Fruit fly (Drosophila melanogaster) whole organism, embryonic: ENCODE results near the gene MRG15.

Experiments
- B-H2 ChIP-seq: fragments of 200-800 bp; sonication (Bioruptor generic); optimal IDR thresholded peaks from 2 replicates; lab custom pipeline; 2018; ENCODE audit warnings: missing biosample characterization, mild to moderate bottlenecking, missing genetic modification characterization
- CG10274 ChIP-seq: fragments of 200-800 bp; sonication (Bioruptor generic); optimal IDR thresholded peaks from 3 replicates; lab custom pipeline; 2017; ENCODE audit warnings: missing biosample characterization, mild to moderate bottlenecking, missing genetic modification characterization
- CG13775 ChIP-seq: fragments of 200-800 bp; sonication (Bioruptor generic); optimal IDR thresholded peaks from 3 replicates; lab custom pipeline; 2017; ENCODE audit warnings: missing biosample characterization, mild to moderate bottlenecking, missing genetic modification characterization
- CG14441 ChIP-seq: fragments of 200-800 bp; sonication (Bioruptor generic); IDR thresholded peaks from 2 replicates; pipeline ENCODE4 v1.3.6; 2022; ENCODE audit warnings: missing biosample characterization, missing genetic modification characterization
- CG15011 ChIP-seq: fragments of 200-800 bp; sonication (Bioruptor generic); optimal IDR thresholded peaks from 3 replicates; lab custom pipeline; 2018; ENCODE audit warnings: missing biosample characterization, mild to moderate bottlenecking, missing genetic modification characterization
- CG15479 ChIP-seq: fragments of 200-800 bp; sonication (Bioruptor generic); optimal IDR thresholded peaks from 3 replicates; lab custom pipeline; 2019; ENCODE audit warnings: missing biosample characterization, mild to moderate bottlenecking, missing genetic modification characterization, moderate library complexity
- CG17612 ChIP-seq: fragments of 200-800 bp; sonication (Bioruptor generic); IDR thresholded peaks from 2 replicates; pipeline ENCODE4 v1.3.6; 2022; ENCODE audit warnings: missing biosample characterization, missing genetic modification characterization
- CG1792 ChIP-seq: fragments of 200-800 bp; sonication (Bioruptor generic); optimal IDR thresholded peaks from 2 replicates; lab custom pipeline; 2016; ENCODE audit warnings: missing biosample characterization, missing genetic modification characterization
- CG18262 ChIP-seq: fragments of 200-800 bp; optimal IDR thresholded peaks from 3 replicates; lab custom pipeline; 2019; ENCODE audit warnings: missing biosample characterization, mild to moderate bottlenecking, missing genetic modification characterization, moderate library complexity
- CG18619 ChIP-seq: fragments of 200-800 bp; sonication (Bioruptor generic); optimal IDR thresholded peaks from 3 replicates; lab custom pipeline; 2017; ENCODE audit warnings: missing biosample characterization, mild to moderate bottlenecking, missing genetic modification characterization
- CG32767 ChIP-seq: fragments of 200-800 bp; sonication (Bioruptor generic); IDR thresholded peaks from 2 replicates; pipeline ENCODE4 v1.3.6; 2022; ENCODE audit warnings: missing biosample characterization, missing genetic modification characterization
- CG32772 ChIP-seq: fragments of 200-800 bp; sonication (Bioruptor generic); IDR thresholded peaks from 2 replicates; pipeline ENCODE4 v1.3.6; 2022; ENCODE audit warnings: missing biosample characterization, missing genetic modification characterization
- CG3838 ChIP-seq: fragments of 200-800 bp; sonication (Bioruptor generic); optimal IDR thresholded peaks from 3 replicates; lab custom pipeline; 2016; ENCODE audit warnings: missing biosample characterization, missing genetic modification characterization
- CG3995 ChIP-seq: fragments of 200-800 bp; sonication (Bioruptor generic); optimal IDR thresholded peaks from 3 replicates; lab custom pipeline; 2016; ENCODE audit warnings: missing biosample characterization, missing genetic modification characterization
- CG7556 ChIP-seq: fragments of 200-800 bp; sonication (Bioruptor generic); optimal IDR thresholded peaks from 2 replicates; lab custom pipeline; 2017; ENCODE audit warnings: missing biosample characterization, mild to moderate bottlenecking, missing genetic modification characterization
- CG9437 ChIP-seq: fragments of 200-800 bp; sonication (Bioruptor generic); optimal IDR thresholded peaks from 2 replicates; lab custom pipeline; 2018; ENCODE audit warnings: missing biosample characterization, mild to moderate bottlenecking, missing genetic modification characterization
- CG9727 ChIP-seq: fragments of 200-800 bp; sonication (Bioruptor generic); optimal IDR thresholded peaks from 3 replicates; lab custom pipeline; 2017; ENCODE audit warnings: missing biosample characterization, mild to moderate bottlenecking, missing genetic modification characterization
- Dip3 ChIP-seq: fragments of 200-800 bp; sonication (Bioruptor generic); optimal IDR thresholded peaks from 3 replicates; lab custom pipeline; 2016; ENCODE audit warnings: missing biosample characterization, missing genetic modification characterization
- Elba2 ChIP-seq: fragments of 200-800 bp; sonication (Bioruptor generic); optimal IDR thresholded peaks from 3 replicates; lab custom pipeline; 2016; ENCODE audit warnings: missing biosample characterization, missing genetic modification characterization
- Fer2 ChIP-seq: fragments of 200-800 bp; sonication (Bioruptor generic); optimal IDR thresholded peaks from 2 replicates; lab custom pipeline; 2018; ENCODE audit warnings: missing biosample characterization, mild to moderate bottlenecking, missing genetic modification characterization, moderate library complexity
- Hand ChIP-seq: fragments of 200-800 bp; sonication (Bioruptor generic); optimal IDR thresholded peaks from 2 replicates; lab custom pipeline; 2017; ENCODE audit warnings: mild to moderate bottlenecking, missing biosample characterization, missing genetic modification reagents, missing genetic modification characterization
- Hr78 ChIP-seq, 2 experiments: fragments of 200-800 bp in 1 of 2; fragments of >200 bp in 1 of 2; sonication (Bioruptor generic) in 1 of 2; optimal IDR thresholded peaks; 2 replicates each; lab custom pipeline; 2017 to 2019; ENCODE audit warnings: missing biosample characterization in 2 of 2, missing genetic modification characterization in 2 of 2, mild to moderate bottlenecking in 1 of 2, moderate library complexity in 1 of 2
- Nf-YB ChIP-seq: fragments of 200-800 bp; sonication (Bioruptor generic); optimal IDR thresholded peaks from 3 replicates; lab custom pipeline; 2019; ENCODE audit warnings: missing biosample characterization, mild to moderate bottlenecking, missing genetic modification characterization, moderate library complexity
- Ravus ChIP-seq: fragments of 200-800 bp; sonication (Bioruptor generic); IDR thresholded peaks from 2 replicates; pipeline ENCODE4 v1.3.6; 2022; ENCODE audit warnings: missing biosample characterization, missing genetic modification characterization
- Rfx ChIP-seq: fragments of 200-800 bp; sonication (Bioruptor generic); IDR thresholded peaks from 2 replicates; pipeline ENCODE4 v1.3.6; 2022; ENCODE audit warnings: missing biosample characterization, missing genetic modification characterization
- Rx ChIP-seq: fragments of 200-800 bp; sonication (Bioruptor generic); IDR thresholded peaks from 2 replicates; pipeline ENCODE4 v1.3.6; 2022; ENCODE audit warnings: missing biosample characterization, missing genetic modification characterization
- Ssrp ChIP-seq: fragments of 200-800 bp; sonication (Bioruptor generic); optimal IDR thresholded peaks from 2 replicates; lab custom pipeline; 2018; ENCODE audit warnings: missing biosample characterization, mild to moderate bottlenecking, missing genetic modification characterization, moderate library complexity
- Stat92E ChIP-seq, 3 experiments: fragments of >200 bp in 2 of 3; fragments of 200-800 bp in 1 of 3; sonication (Bioruptor generic) in 1 of 3; optimal IDR thresholded peaks; 2 replicates each; lab custom pipeline; 2017 to 2019; ENCODE audit warnings: missing biosample characterization in 3 of 3, missing genetic modification characterization in 3 of 3, mild to moderate bottlenecking in 1 of 3, moderate library complexity in 1 of 3
- Usf ChIP-seq: fragments of 200-800 bp; sonication (Bioruptor generic); optimal IDR thresholded peaks from 2 replicates; lab custom pipeline; 2017; ENCODE audit warnings: missing genotype, missing biosample characterization, missing genetic modification characterization
- bbx ChIP-seq: fragments of 200-800 bp; sonication (Bioruptor generic); IDR thresholded peaks from 2 replicates; pipeline ENCODE4 v1.3.6; 2022; ENCODE audit warnings: missing biosample characterization, missing genetic modification characterization; ENCODE audit not compliant: partially characterized antibody
- caup ChIP-seq: fragments of 200-800 bp; sonication (Bioruptor generic); optimal IDR thresholded peaks from 3 replicates; lab custom pipeline; 2017; ENCODE audit warnings: missing biosample characterization, mild to moderate bottlenecking, missing genetic modification characterization, moderate library complexity; ENCODE audit not compliant: severe bottlenecking
- crp ChIP-seq, 2 experiments: fragments of 200-800 bp; sonication (Bioruptor generic); optimal IDR thresholded peaks; 2 replicates in 1 of 2; 3 replicates in 1 of 2; lab custom pipeline; 2017; ENCODE audit warnings: missing biosample characterization in 2 of 2, missing genetic modification characterization in 2 of 2, mild to moderate bottlenecking in 1 of 2, moderate library complexity in 1 of 2
- en ChIP-seq: fragments of 200-800 bp; sonication (Bioruptor generic); optimal IDR thresholded peaks from 2 replicates; lab custom pipeline; 2016; ENCODE audit warnings: missing biosample characterization, missing genetic modification characterization
- eve ChIP-seq, 2 experiments: fragments of >200 bp; optimal IDR thresholded peaks; 2 replicates each; lab custom pipeline; 2017; ENCODE audit warnings: missing biosample characterization in 2 of 2, missing genetic modification characterization in 2 of 2
- gfzf ChIP-seq: fragments of 200-800 bp; sonication (Bioruptor generic); optimal IDR thresholded peaks from 2 replicates; lab custom pipeline; 2016; ENCODE audit warnings: missing biosample characterization, mild to moderate bottlenecking, missing genetic modification characterization, moderate library complexity
- her ChIP-seq: fragments of 200-800 bp; sonication (Bioruptor generic); optimal IDR thresholded peaks from 2 replicates; lab custom pipeline; 2016; ENCODE audit warnings: missing biosample characterization, missing genetic modification characterization
- ind ChIP-seq: fragments of 200-800 bp; sonication (Bioruptor generic); optimal IDR thresholded peaks from 3 replicates; lab custom pipeline; 2016; ENCODE audit warnings: missing biosample characterization, missing genetic modification characterization
- lola ChIP-seq, 3 experiments: fragments of >200 bp in 2 of 3; fragments of 200-800 bp in 1 of 3; sonication (Bioruptor generic) in 1 of 3; optimal IDR thresholded peaks; 2 replicates each; lab custom pipeline; 2017 to 2019; ENCODE audit warnings: missing biosample characterization in 3 of 3, missing genetic modification characterization in 3 of 3, mild to moderate bottlenecking in 1 of 3, moderate library complexity in 1 of 3
- lov ChIP-seq, 2 experiments: fragments of 200-800 bp in 1 of 2; fragments of >200 bp in 1 of 2; sonication (Bioruptor generic) in 1 of 2; IDR thresholded peaks in 1 of 2; optimal IDR thresholded peaks in 1 of 2; 2 replicates in 1 of 2; 3 replicates in 1 of 2; pipeline versions ENCODE4 v1.3.6 to Lab custom; 2017 to 2022; ENCODE audit warnings: missing biosample characterization in 1 of 2, missing genetic modification characterization in 1 of 2
- luna ChIP-seq: fragments of 200-800 bp; sonication (Bioruptor generic); optimal IDR thresholded peaks from 2 replicates; lab custom pipeline; 2016; ENCODE audit warnings: missing biosample characterization, missing genetic modification characterization
- mirr ChIP-seq: fragments of 200-800 bp; sonication (Bioruptor generic); optimal IDR thresholded peaks from 3 replicates; lab custom pipeline; 2018; ENCODE audit warnings: missing biosample characterization, mild to moderate bottlenecking, missing genetic modification characterization
- nau ChIP-seq: fragments of 200-800 bp; sonication (Bioruptor generic); optimal IDR thresholded peaks from 3 replicates; lab custom pipeline; 2017; ENCODE audit warnings: missing biosample characterization, mild to moderate bottlenecking, missing genetic modification characterization, missing genetic modification reagents
- nom ChIP-seq: fragments of 200-800 bp; sonication (Bioruptor generic); optimal IDR thresholded peaks from 2 replicates; lab custom pipeline; 2017; ENCODE audit warnings: missing biosample characterization, missing genetic modification characterization, mild to moderate bottlenecking, moderate library complexity, missing genetic modification reagents
- onecut ChIP-seq: fragments of 200-800 bp; sonication (Bioruptor generic); IDR thresholded peaks from 2 replicates; pipeline ENCODE4 v1.3.6; 2022; ENCODE audit warnings: missing biosample characterization, missing genetic modification characterization
- pros ChIP-seq: fragments of 200-800 bp; sonication (Bioruptor generic); optimal IDR thresholded peaks from 3 replicates; lab custom pipeline; 2019; ENCODE audit warnings: missing biosample characterization, mild to moderate bottlenecking, missing genetic modification characterization, moderate library complexity
- ranshi ChIP-seq: fragments of 200-800 bp; sonication (Bioruptor generic); IDR thresholded peaks from 2 replicates; pipeline ENCODE4 v1.3.6; 2022; ENCODE audit warnings: missing biosample characterization, missing genetic modification characterization
- rib ChIP-seq: fragments of 200-800 bp; sonication (Bioruptor generic); IDR thresholded peaks from 2 replicates; pipeline ENCODE4 v1.3.6; 2022; ENCODE audit warnings: missing biosample characterization, missing genetic modification characterization
- sens-2 ChIP-seq: fragments of 200-800 bp; sonication (Bioruptor generic); IDR thresholded peaks from 2 replicates; pipeline ENCODE4 v1.3.6; 2022; ENCODE audit warnings: missing biosample characterization, missing genetic modification characterization
- vvl ChIP-seq: fragments of 200-800 bp; sonication (Bioruptor generic); IDR thresholded peaks from 2 replicates; pipeline ENCODE4 v1.3.6; 2022; ENCODE audit warnings: missing biosample characterization, missing genetic modification characterization
- zfh1 ChIP-seq: fragments of 200-800 bp; sonication (Bioruptor generic); IDR thresholded peaks from 3 replicates; pipeline ENCODE4 v1.3.6; 2022; ENCODE audit warnings: missing biosample characterization, missing genetic modification characterization

Gene MRG15

dm6 chr3R:15287763-15288162, 9.9 kb upstream of the MRG15 start (continued):
- peak; percentile 78 to 96 for TF ChIP-seq crp (GFP tag; optimal IDR thresholded peaks at IDR 0.05; lab: Kevin White, UChicago)
- no peak for TF ChIP-seq Stat92E (GFP tag; optimal IDR thresholded peaks at IDR 0.05; lab: Kevin White, UChicago)
- no peak for TF ChIP-seq Ssrp
- no peak for TF ChIP-seq CG18262 (tag; lab: Kevin White, UChicago)
- TF ChIP-seq bbx (GFP tag; lab: Robert Waterston, UW): no peak
- TF ChIP-seq lola (GFP tag; optimal IDR thresholded peaks at IDR 0.05; lab: Kevin White, UChicago): no peak
- TF ChIP-seq CG1792 (GFP tag; lab: Kevin White, UChicago): peak; percentile 4
- TF ChIP-seq lov (optimal IDR thresholded peaks at IDR 0.05; lab: Kevin White, UChicago): no peak
- TF ChIP-seq lov (GFP tag; IDR thresholded peaks at IDR 0.05; lab: Robert Waterston, UW): no peak
- TF ChIP-seq onecut: no peak
- no peak for TF ChIP-seq Nf-YB (GFP tag; lab: Kevin White, UChicago)
- peak; percentile 13 for TF ChIP-seq CG9727 (GFP tag; lab: Kevin White, UChicago)
- TF ChIP-seq CG7556 (GFP tag; lab: Kevin White, UChicago): no peak
- TF ChIP-seq CG18619 (GFP tag; lab: Kevin White, UChicago): no peak
- no peak for TF ChIP-seq sens-2
- no peak for TF ChIP-seq Fer2 (tag; lab: Kevin White, UChicago)
- no peak for TF ChIP-seq nau
- TF ChIP-seq CG9437 (GFP tag; lab: Kevin White, UChicago): no peak
- no peak for TF ChIP-seq caup (GFP tag; lab: Kevin White, UChicago)
- no peak for TF ChIP-seq CG14441 (GFP tag; lab: Robert Waterston, UW)
- TF ChIP-seq pros (GFP tag; lab: Kevin White, UChicago): no peak
- no peak for TF ChIP-seq CG3838
- no peak for TF ChIP-seq ind (GFP tag; lab: Kevin White, UChicago)
- peak; percentile 90 for TF ChIP-seq Dip3
- no peak for TF ChIP-seq nom (GFP tag; lab: Kevin White, UChicago)
- TF ChIP-seq CG15479 (GFP tag; lab: Kevin White, UChicago): no peak
- TF ChIP-seq CG17612 (GFP tag; lab: Robert Waterston, UW): no peak
- no peak for TF ChIP-seq ranshi (GFP tag; lab: Robert Waterston, UW)
- TF ChIP-seq Hand (GFP tag; lab: Kevin White, UChicago): no peak
- TF ChIP-seq CG3995 (GFP tag; lab: Kevin White, UChicago): peak; percentile 24
- TF ChIP-seq vvl (GFP tag; lab: Robert Waterston, UW): no peak
- TF ChIP-seq her: peak; percentile 49
- TF ChIP-seq CG10274 (GFP tag; lab: Kevin White, UChicago): no peak
- no peak for TF ChIP-seq Hr78 (GFP tag; optimal IDR thresholded peaks at IDR 0.05; lab: Kevin White, UChicago)
- TF ChIP-seq Elba2: peak; percentile 88
- no peak for TF ChIP-seq Ravus (GFP tag; lab: Robert Waterston, UW)
- TF ChIP-seq mirr (GFP tag; lab: Kevin White, UChicago): peak; percentile 8
- TF ChIP-seq Rfx (GFP tag; lab: Robert Waterston, UW): no peak
- no peak for TF ChIP-seq Rx (GFP tag; lab: Robert Waterston, UW)
- TF ChIP-seq CG13775: no peak
- no peak for TF ChIP-seq luna
- TF ChIP-seq Usf (GFP tag; lab: Kevin White, UChicago): no peak
- TF ChIP-seq en: no peak
- TF ChIP-seq eve (GFP tag; optimal IDR thresholded peaks at IDR 0.05; lab: Kevin White, UChicago): no peak
- no peak for TF ChIP-seq CG32767
- peak; percentile 97 for TF ChIP-seq gfzf
- TF ChIP-seq B-H2 (GFP tag; lab: Kevin White, UChicago): no peak
- TF ChIP-seq zfh1: no peak
- TF ChIP-seq rib: no peak
- no peak for TF ChIP-seq CG15011 (GFP tag; lab: Kevin White, UChicago)
- TF ChIP-seq CG32772 (GFP tag; lab: Robert Waterston, UW): no peak
